Fruit fly (Drosophila melanogaster) whole organism, adult: ENCODE measurements around the gene CG4660.

Source experiments
- CG11617 ChIP-seq: fragments of 200-800 bp; sonication (Bioruptor generic); optimal IDR thresholded peaks from 2 replicates; lab custom pipeline; 2017; ENCODE audit warnings: mild to moderate bottlenecking, missing biosample characterization, missing genetic modification reagents, missing genetic modification characterization
- CG14711 ChIP-seq: fragments of 200-800 bp; sonication (Bioruptor generic); optimal IDR thresholded peaks from 2 replicates; lab custom pipeline; 2018; ENCODE audit warnings: missing biosample characterization, mild to moderate bottlenecking, missing genetic modification characterization, moderate library complexity
- CG1620 ChIP-seq: fragments of 200-800 bp; sonication (Bioruptor generic); optimal IDR thresholded peaks from 2 replicates; lab custom pipeline; 2016; ENCODE audit warnings: missing biosample characterization, missing genetic modification characterization
- CG33017 ChIP-seq: fragments of 200-800 bp; sonication (Bioruptor generic); optimal IDR thresholded peaks from 2 replicates; lab custom pipeline; 2018; ENCODE audit warnings: missing biosample characterization, mild to moderate bottlenecking, missing genetic modification characterization, moderate library complexity
- CG5204 ChIP-seq: fragments of 200-800 bp; sonication (Bioruptor generic); optimal IDR thresholded peaks from 2 replicates; lab custom pipeline; 2016; ENCODE audit warnings: missing biosample characterization, missing genetic modification characterization
- Clk ChIP-seq: fragments of 200-800 bp; sonication (Bioruptor generic); optimal IDR thresholded peaks from 2 replicates; lab custom pipeline; 2017; ENCODE audit warnings: missing biosample characterization, missing genetic modification characterization
- Crg-1 ChIP-seq: fragments of 200-800 bp; sonication (Bioruptor generic); optimal IDR thresholded peaks from 2 replicates; lab custom pipeline; 2016; ENCODE audit warnings: missing biosample characterization, missing genetic modification characterization
- Hr96 ChIP-seq: fragments of 200-800 bp; sonication (Bioruptor generic); optimal IDR thresholded peaks from 2 replicates; lab custom pipeline; 2016; ENCODE audit warnings: missing biosample characterization, missing genetic modification characterization
- cnc ChIP-seq, 2 experiments: fragments of >200 bp; optimal IDR thresholded peaks; 2 replicates each; lab custom pipeline; 2017
- kay ChIP-seq: fragments of 200-800 bp; sonication (Bioruptor generic); peaks from one replicate; lab custom pipeline; 2016; ENCODE audit warnings: missing biosample characterization, missing genetic modification characterization, borderline replicate concordance
- pad ChIP-seq: fragments of 200-800 bp; sonication (Bioruptor generic); optimal IDR thresholded peaks from 3 replicates; lab custom pipeline; 2017; ENCODE audit warnings: missing biosample characterization, missing genetic modification characterization, mild to moderate bottlenecking, moderate library complexity, missing genetic modification reagents
- tj ChIP-seq: fragments of 200-800 bp; sonication (Bioruptor generic); optimal IDR thresholded peaks from 3 replicates; lab custom pipeline; 2017; ENCODE audit warnings: missing biosample characterization, mild to moderate bottlenecking, missing genetic modification characterization, moderate library complexity

DNA sequence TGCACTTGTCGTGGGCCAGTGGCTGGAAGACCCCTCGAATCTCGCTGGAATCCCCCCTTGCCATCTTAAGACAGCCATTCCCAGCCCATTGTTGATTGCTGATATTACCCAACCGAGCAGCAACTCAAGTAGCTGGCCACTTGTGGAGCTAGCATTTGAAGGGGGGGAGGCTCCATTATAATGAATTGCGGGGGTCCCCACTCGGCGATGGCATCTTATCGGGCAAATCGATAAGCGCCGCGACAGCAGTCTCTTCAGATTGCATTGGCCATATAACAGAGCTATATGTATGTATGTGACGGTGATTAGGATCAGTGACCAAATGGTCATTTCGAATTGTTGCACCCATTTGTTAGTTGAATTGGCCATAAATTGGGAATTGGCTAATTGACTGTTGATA is 19.0 kb downstream of the CG4660 start:
- no peak for TF ChIP-seq Clk (GFP tag; lab: Kevin White, UChicago)
- no peak for TF ChIP-seq CG33017
- TF ChIP-seq cnc (optimal IDR thresholded peaks at IDR 0.05; lab: Kevin White, UChicago), result no peak
- TF ChIP-seq Hr96 (GFP tag; lab: Kevin White, UChicago), result no peak
- no peak for TF ChIP-seq Crg-1
- no peak for TF ChIP-seq kay
- no peak for TF ChIP-seq tj
- no peak for TF ChIP-seq CG14711
- no peak for TF ChIP-seq pad (GFP tag; lab: Kevin White, UChicago)
- no peak for TF ChIP-seq CG11617 (GFP tag; lab: Kevin White, UChicago)
- no peak for TF ChIP-seq CG5204 (GFP tag; lab: Kevin White, UChicago)
- no peak for TF ChIP-seq CG1620
